Worm (Caenorhabditis elegans) whole organism, mixed stage, embryonic: ENCODE measurements around the gene alh-9.
A peak's percentile ranks its signal among the peaks of the same experiment; 100 is the strongest.

Experiments used
- bed-3 ChIP-seq: fragments of 200-800 bp; sonication (Bioruptor generic); optimal IDR thresholded peaks from 3 replicates; lab custom pipeline; 2018; ENCODE audit warnings: mild to moderate bottlenecking, missing genetic modification characterization, moderate library complexity, missing compliant biosample characterization
- blmp-1 ChIP-seq: fragments of 150-350 bp; optimal IDR thresholded peaks from 2 replicates; lab custom pipeline; 2014; ENCODE audit warnings: missing biosample characterization, missing genetic modification characterization
- ceh-39 ChIP-seq: fragments of 150-350 bp; optimal IDR thresholded peaks from 2 replicates; lab custom pipeline; 2014; ENCODE audit warnings: missing biosample characterization, missing genetic modification characterization
- ceh-43 ChIP-seq: fragments of 200-800 bp; sonication (Bioruptor generic); optimal IDR thresholded peaks from 2 replicates; lab custom pipeline; 2018; ENCODE audit warnings: mild to moderate bottlenecking, missing genetic modification characterization, moderate library complexity, missing compliant biosample characterization
- ceh-83 ChIP-seq: fragments of 200-800 bp; sonication (Bioruptor generic); optimal IDR thresholded peaks from 2 replicates; lab custom pipeline; 2018; ENCODE audit warnings: mild to moderate bottlenecking, missing genetic modification characterization, missing compliant biosample characterization
- ces-1 ChIP-seq: fragments of 150-350 bp; optimal IDR thresholded peaks from 2 replicates; lab custom pipeline; 2014; ENCODE audit warnings: missing biosample characterization, missing genetic modification reagents, missing genetic modification characterization
- cnd-1 ChIP-seq: fragments of 200-800 bp; sonication (Bioruptor generic); optimal IDR thresholded peaks from 2 replicates; lab custom pipeline; 2018; ENCODE audit warnings: mild to moderate bottlenecking, missing genetic modification characterization, missing compliant biosample characterization
- drap-1 ChIP-seq: fragments of 200-800 bp; sonication (Bioruptor generic); optimal IDR thresholded peaks from 3 replicates; lab custom pipeline; 2018; ENCODE audit warnings: mild to moderate bottlenecking, missing genetic modification characterization, missing compliant biosample characterization
- elt-1 ChIP-seq: sonication (generic microtip); optimal IDR thresholded peaks from 2 replicates; lab custom pipeline; 2017; ENCODE audit warnings: missing genetic modification characterization, mild to moderate bottlenecking, missing compliant biosample characterization, antibody characterized with exemption, moderate library complexity, borderline replicate concordance; ENCODE audit not compliant: insufficient read depth
- elt-3 ChIP-seq: fragments of 150-350 bp; optimal IDR thresholded peaks from 2 replicates; lab custom pipeline; 2014; ENCODE audit warnings: missing biosample characterization, missing genetic modification characterization
- flh-1 ChIP-seq: fragments of 200-800 bp; sonication (Bioruptor generic); optimal IDR thresholded peaks from 2 replicates; lab custom pipeline; 2018; ENCODE audit warnings: mild to moderate bottlenecking, missing genetic modification characterization, moderate library complexity, missing compliant biosample characterization
- ham-2 ChIP-seq: fragments of 200-800 bp; sonication (Bioruptor generic); optimal IDR thresholded peaks from 2 replicates; lab custom pipeline; 2018; ENCODE audit warnings: mild to moderate bottlenecking, missing genetic modification characterization, missing compliant biosample characterization
- hlh-1 ChIP-seq: fragments of 150-350 bp; optimal IDR thresholded peaks from 2 replicates; lab custom pipeline; 2014; ENCODE audit warnings: missing biosample characterization, missing genetic modification reagents, missing genetic modification characterization
- lin-13 ChIP-seq: fragments of 150-350 bp; optimal IDR thresholded peaks from 2 replicates; lab custom pipeline; 2014; ENCODE audit warnings: missing biosample characterization, missing genetic modification characterization
- lin-32 ChIP-seq: fragments of 200-800 bp; sonication (Bioruptor generic); optimal IDR thresholded peaks from 2 replicates; lab custom pipeline; 2018; ENCODE audit warnings: mild to moderate bottlenecking, missing genetic modification characterization, missing compliant biosample characterization
- lsy-2 ChIP-seq: fragments of 150-350 bp; optimal IDR thresholded peaks from 2 replicates; lab custom pipeline; 2014; ENCODE audit warnings: missing biosample characterization, missing genetic modification characterization
- mab-5 ChIP-seq: fragments of 150-350 bp; optimal IDR thresholded peaks from 2 replicates; lab custom pipeline; 2014; ENCODE audit warnings: missing biosample characterization, missing genetic modification characterization
- mep-1 ChIP-seq: fragments of 150-350 bp; optimal IDR thresholded peaks from 2 replicates; lab custom pipeline; 2017; ENCODE audit warnings: missing biosample characterization, missing genetic modification reagents, missing genetic modification characterization, inconsistent platforms
- mls-2 ChIP-seq: sonication (generic microtip); optimal IDR thresholded peaks from 2 replicates; lab custom pipeline; 2016; ENCODE audit warnings: mild to moderate bottlenecking, missing genetic modification characterization, moderate library complexity, missing compliant biosample characterization
- nhr-12 ChIP-seq: fragments of 150-350 bp; optimal IDR thresholded peaks from 2 replicates; lab custom pipeline; 2014; ENCODE audit warnings: missing biosample characterization, missing genetic modification characterization
- nhr-2 ChIP-seq: fragments of 150-350 bp; optimal IDR thresholded peaks from 2 replicates; lab custom pipeline; 2014; ENCODE audit warnings: missing biosample characterization, missing genetic modification characterization
- nhr-237 ChIP-seq: fragments of 150-350 bp; optimal IDR thresholded peaks from 2 replicates; lab custom pipeline; 2014; ENCODE audit warnings: missing biosample characterization, missing genetic modification characterization
- nhr-28 ChIP-seq: fragments of 150-350 bp; optimal IDR thresholded peaks from 2 replicates; lab custom pipeline; 2014; ENCODE audit warnings: missing biosample characterization, missing genetic modification characterization
- nhr-76 ChIP-seq: sonication (generic microtip); optimal IDR thresholded peaks from 2 replicates; lab custom pipeline; 2017; ENCODE audit warnings: missing biosample characterization, missing genetic modification characterization
- sem-2 ChIP-seq: fragments of 200-800 bp; sonication (Bioruptor generic); optimal IDR thresholded peaks from 2 replicates; lab custom pipeline; 2018; ENCODE audit warnings: mild to moderate bottlenecking, missing genetic modification characterization, missing compliant biosample characterization
- snpc-4 ChIP-seq: fragments of 150-350 bp; optimal IDR thresholded peaks from 2 replicates; lab custom pipeline; 2014; ENCODE audit warnings: missing biosample characterization, missing genetic modification characterization
- sptf-1 ChIP-seq: sonication (generic microtip); optimal IDR thresholded peaks from 2 replicates; lab custom pipeline; 2017; ENCODE audit warnings: mild to moderate bottlenecking, missing genetic modification characterization, moderate library complexity, missing compliant biosample characterization
- tbx-8 ChIP-seq: fragments of 200-800 bp; sonication (Bioruptor generic); optimal IDR thresholded peaks from 2 replicates; lab custom pipeline; 2018; ENCODE audit warnings: mild to moderate bottlenecking, missing genetic modification characterization, moderate library complexity, missing compliant biosample characterization
- unc-120 ChIP-seq: sonication (generic microtip); optimal IDR thresholded peaks from 2 replicates; lab custom pipeline; 2017; ENCODE audit warnings: missing genetic modification characterization, missing compliant biosample characterization; ENCODE audit not compliant: poor library complexity, severe bottlenecking
- unc-39 ChIP-seq: fragments of 150-350 bp; optimal IDR thresholded peaks from 2 replicates; lab custom pipeline; 2014; ENCODE audit warnings: missing biosample characterization, missing genetic modification characterization
- unc-62 ChIP-seq: fragments of 150-350 bp; optimal IDR thresholded peaks from 2 replicates; lab custom pipeline; 2014; ENCODE audit warnings: missing biosample characterization, missing genetic modification reagents, missing genetic modification characterization
- zip-8 ChIP-seq: fragments of 150-350 bp; optimal IDR thresholded peaks from 2 replicates; lab custom pipeline; 2014; ENCODE audit warnings: missing biosample characterization, missing genetic modification characterization
- ztf-11 ChIP-seq: fragments of 150-350 bp; optimal IDR thresholded peaks from 2 replicates; lab custom pipeline; 2014; ENCODE audit warnings: missing biosample characterization, missing genetic modification characterization

alh-9 gene

DNA sequence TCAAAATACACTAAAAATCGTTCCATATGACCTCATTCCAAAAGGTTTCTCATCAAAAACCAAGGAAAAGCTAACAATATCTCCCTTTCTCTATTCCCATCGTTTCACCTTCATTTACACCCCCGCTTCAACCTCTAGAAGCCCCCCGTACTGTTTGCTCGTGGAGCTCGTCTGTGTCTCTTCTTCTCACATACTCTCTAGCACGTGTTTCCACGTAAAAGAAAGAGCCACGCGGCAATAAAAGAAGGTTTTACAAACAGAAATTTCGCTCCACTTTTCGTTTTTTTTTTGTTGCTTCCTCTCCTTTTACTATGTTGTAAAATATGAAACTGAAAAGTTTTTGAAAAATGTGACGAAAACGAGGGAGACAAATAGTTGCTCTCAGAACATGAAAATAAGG, 37.1 kb downstream of the alh-9 start:
- TF ChIP-seq ceh-39 (tag; lab: Kevin White, UChicago) (no peak), ztf-11 (no peak), mep-1 (tag; lab: Kevin White, UChicago) (no peak), nhr-12 (tag; lab: Kevin White, UChicago) (no peak), elt-1 (no peak), mls-2 (no peak), tbx-8 (no peak), snpc-4 (tag; lab: Kevin White, UChicago) (no peak), sptf-1 (tag; lab: Kevin White, UChicago) (no peak), nhr-237 (tag; lab: Kevin White, UChicago) (no peak), lin-13 (tag; lab: Kevin White, UChicago) (no peak), nhr-2 (no peak), ham-2 (no peak), mab-5 (tag; lab: Kevin White, UChicago) (no peak), unc-39 (tag; lab: Kevin White, UChicago) (no peak), lin-32 (GFP tag; lab: Kevin White, UChicago) (no peak), flh-1 (GFP tag; lab: Kevin White, UChicago) (no peak), nhr-28 (tag; lab: Kevin White, UChicago) (no peak)

DNA sequence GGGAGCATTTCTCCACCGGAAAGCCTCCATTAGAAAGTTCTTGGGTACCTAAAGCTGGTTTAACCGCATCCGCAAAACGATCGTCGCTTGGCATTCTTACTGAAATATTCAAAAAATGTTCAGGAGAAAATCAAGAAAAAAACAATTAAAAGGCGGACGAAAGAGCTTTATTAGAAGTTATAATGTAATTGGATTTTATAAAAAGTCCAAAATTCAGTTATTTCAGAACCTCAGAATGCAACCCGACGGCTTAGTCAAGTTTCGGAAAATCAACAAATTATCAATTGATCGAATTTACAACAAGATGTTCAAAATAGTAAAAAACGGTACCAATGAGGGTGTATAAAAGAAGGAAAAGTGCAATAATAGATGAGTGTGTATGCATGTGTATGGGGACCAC, 40.1 kb downstream of the alh-9 start, which contains the start of gene pxl-1:
pxl-1 (minus strand) TSS at position 101 of the 400 bp plus-strand sequence.
- TF ChIP-seq blmp-1: no peak
- TF ChIP-seq mab-5 (tag; lab: Kevin White, UChicago): no peak
- no peak for TF ChIP-seq sem-2 (GFP tag; lab: Kevin White, UChicago)
- no peak for TF ChIP-seq lsy-2 (tag; lab: Kevin White, UChicago)
- TF ChIP-seq ces-1 (GFP tag; lab: Kevin White, UChicago): no peak
- no peak for TF ChIP-seq unc-62
- no peak for TF ChIP-seq cnd-1 (tag; lab: Kevin White, UChicago)
- TF ChIP-seq ceh-43 (GFP tag; lab: Kevin White, UChicago): no peak
- no peak for TF ChIP-seq nhr-2
- no peak for TF ChIP-seq mls-2
- TF ChIP-seq elt-3 (tag; lab: Kevin White, UChicago): no peak
- no peak for TF ChIP-seq ztf-11
- no peak for TF ChIP-seq drap-1
- no peak for TF ChIP-seq ham-2
- TF ChIP-seq flh-1 (GFP tag; lab: Kevin White, UChicago): no peak
- no peak for TF ChIP-seq zip-8 (tag; lab: Kevin White, UChicago)
- TF ChIP-seq sptf-1 (tag; lab: Kevin White, UChicago): no peak
- TF ChIP-seq tbx-8: no peak
- no peak for TF ChIP-seq unc-39 (tag; lab: Kevin White, UChicago)

DNA sequence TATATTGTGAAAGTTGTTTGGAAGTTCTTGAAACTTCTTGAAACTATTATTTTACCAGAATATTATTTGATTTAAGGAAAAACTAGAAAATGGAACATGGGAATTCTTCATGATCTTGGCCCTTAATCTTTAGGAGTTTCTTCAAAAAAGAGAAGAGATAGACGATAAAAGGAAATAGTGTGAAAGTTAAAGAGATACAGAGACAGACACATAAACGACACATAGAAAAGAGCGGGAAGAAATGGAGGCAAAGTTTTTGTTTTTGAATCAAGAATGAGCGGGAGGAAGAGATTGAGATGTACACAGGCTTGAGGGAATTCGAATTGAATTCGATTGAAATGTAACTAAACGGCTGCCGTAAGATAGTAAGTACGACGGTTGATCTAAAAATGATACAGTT, 41.6 kb downstream of the alh-9 start:
- TF ChIP-seq lin-32 (GFP tag; lab: Kevin White, UChicago): no peak
- TF ChIP-seq ceh-39 (tag; lab: Kevin White, UChicago): no peak
- TF ChIP-seq ces-1 (GFP tag; lab: Kevin White, UChicago): peak; percentile 27
- TF ChIP-seq ceh-83 (GFP tag; lab: Kevin White, UChicago): no peak
- TF ChIP-seq, all 35 proteins: peak for 1

DNA sequence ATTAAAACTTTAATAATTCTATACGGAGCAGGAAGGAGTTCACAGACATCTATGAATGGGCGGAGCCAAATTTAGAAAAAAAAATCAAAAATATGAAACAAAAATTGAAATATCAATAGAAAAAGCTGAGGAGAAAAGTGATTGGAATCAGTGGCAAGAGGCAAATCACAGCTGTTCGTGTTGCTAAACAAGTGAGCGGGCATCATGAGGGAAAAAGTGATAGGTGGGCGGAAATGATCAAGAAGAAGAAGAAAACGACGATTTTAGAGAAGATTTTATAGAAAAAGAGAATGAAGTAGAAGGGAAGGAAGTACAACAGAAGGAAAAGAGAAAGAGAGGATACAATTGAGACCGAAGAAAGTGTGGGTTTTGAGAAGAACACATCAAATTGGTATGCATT, 42.8 kb downstream of the alh-9 start:
- no peak for TF ChIP-seq mab-5 (tag; lab: Kevin White, UChicago)
- no peak for TF ChIP-seq sem-2 (GFP tag; lab: Kevin White, UChicago)
- TF ChIP-seq hlh-1 (tag; lab: Kevin White, UChicago): peak; percentile 59
- no peak for TF ChIP-seq ceh-83 (GFP tag; lab: Kevin White, UChicago)
- TF ChIP-seq nhr-76 (tag; lab: Kevin White, UChicago): no peak
- TF ChIP-seq ham-2: no peak
- peak; percentile 67 for TF ChIP-seq unc-120 (tag; lab: Kevin White, UChicago)

DNA sequence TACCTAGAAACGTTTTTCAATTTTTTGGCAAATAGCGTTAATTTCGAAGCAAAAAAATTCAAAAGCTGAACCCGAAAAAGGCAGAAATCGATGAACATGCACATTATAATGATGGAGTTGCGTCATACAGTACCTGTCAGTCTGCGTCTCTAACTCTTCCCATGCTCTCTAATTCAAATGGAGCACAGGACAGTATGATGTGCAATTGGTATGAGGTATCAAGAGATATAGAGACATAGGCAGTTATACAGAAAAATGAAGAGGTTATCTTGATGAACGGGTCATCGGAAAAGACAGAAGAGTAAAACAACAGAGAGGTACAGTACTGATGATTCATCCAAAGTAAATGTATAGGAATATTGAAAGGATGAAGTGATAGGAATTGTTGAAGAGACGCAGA, 44.9 kb downstream of the alh-9 start:
- peak; percentile 96 for TF ChIP-seq ceh-39 (tag; lab: Kevin White, UChicago)
- TF ChIP-seq mab-5 (tag; lab: Kevin White, UChicago): no peak
- TF ChIP-seq snpc-4 (tag; lab: Kevin White, UChicago): no peak
- TF ChIP-seq nhr-2: peak; percentile 85
- peak; percentile 92 for TF ChIP-seq zip-8 (tag; lab: Kevin White, UChicago)
- no peak for TF ChIP-seq bed-3 (GFP tag; lab: Kevin White, UChicago)
- no peak for TF ChIP-seq hlh-1 (tag; lab: Kevin White, UChicago)
- TF ChIP-seq ham-2: no peak
